Worm (Caenorhabditis elegans) whole organism, young adult: ENCODE data around the gene sup-12.

Experiments used
- B0019.2 ChIP-seq: fragments of 200-800 bp; sonication (Bioruptor generic); conservative IDR thresholded peaks from 2 replicates; pipeline ENCODE4 v1.3.6; 2022; ENCODE audit warnings: missing genetic modification reagents, missing genetic modification characterization, missing compliant biosample characterization
- F57A8.1 ChIP-seq: fragments of 200-800 bp; sonication (Bioruptor generic); optimal IDR thresholded peaks from 2 replicates; lab custom pipeline; 2018; ENCODE audit warnings: mild to moderate bottlenecking, missing genetic modification characterization, moderate library complexity, missing compliant biosample characterization
- F57C9.4 ChIP-seq: sonication (generic microtip); optimal IDR thresholded peaks from 2 replicates; lab custom pipeline; 2017; ENCODE audit warnings: mild to moderate bottlenecking, missing genetic modification characterization, missing compliant biosample characterization
- gei-17 ChIP-seq: fragments of 200-800 bp; sonication (Bioruptor generic); optimal IDR thresholded peaks from 2 replicates; lab custom pipeline; 2018; ENCODE audit warnings: mild to moderate bottlenecking, missing genetic modification characterization, missing compliant biosample characterization
- mcd-1 ChIP-seq: fragments of 200-800 bp; sonication (Bioruptor generic); IDR thresholded peaks from 2 replicates; pipeline ENCODE4 v1.3.6; 2022; ENCODE audit warnings: missing genetic modification reagents, missing genetic modification characterization, missing compliant biosample characterization
- mxl-1 ChIP-seq: sonication (generic microtip); optimal IDR thresholded peaks from 2 replicates; lab custom pipeline; 2016; ENCODE audit warnings: missing genetic modification characterization, missing compliant biosample characterization
- nhr-179 ChIP-seq: sonication (generic microtip); optimal IDR thresholded peaks from 2 replicates; lab custom pipeline; 2016; ENCODE audit warnings: mild to moderate bottlenecking, missing genetic modification characterization, missing compliant biosample characterization
- sea-2 ChIP-seq: fragments of 200-800 bp; sonication (Bioruptor generic); IDR thresholded peaks from 2 replicates; pipeline ENCODE4 v1.3.6; 2022; ENCODE audit warnings: missing genetic modification characterization, missing compliant biosample characterization
- unc-62 ChIP-seq: fragments of 150-350 bp; optimal IDR thresholded peaks from 2 replicates; lab custom pipeline; 2014; ENCODE audit warnings: missing biosample characterization, missing genetic modification reagents, missing genetic modification characterization
- ztf-18 ChIP-seq: sonication (generic microtip); optimal IDR thresholded peaks from 2 replicates; lab custom pipeline; 2016; ENCODE audit warnings: missing genotype, mild to moderate bottlenecking, missing genetic modification characterization, missing compliant biosample characterization
- ztf-28 ChIP-seq: fragments of 200-800 bp; sonication (Bioruptor generic); IDR thresholded peaks from 2 replicates; pipeline ENCODE4 v1.3.6; 2022; ENCODE audit warnings: missing genetic modification reagents, missing genetic modification characterization, missing compliant biosample characterization

DNA sequence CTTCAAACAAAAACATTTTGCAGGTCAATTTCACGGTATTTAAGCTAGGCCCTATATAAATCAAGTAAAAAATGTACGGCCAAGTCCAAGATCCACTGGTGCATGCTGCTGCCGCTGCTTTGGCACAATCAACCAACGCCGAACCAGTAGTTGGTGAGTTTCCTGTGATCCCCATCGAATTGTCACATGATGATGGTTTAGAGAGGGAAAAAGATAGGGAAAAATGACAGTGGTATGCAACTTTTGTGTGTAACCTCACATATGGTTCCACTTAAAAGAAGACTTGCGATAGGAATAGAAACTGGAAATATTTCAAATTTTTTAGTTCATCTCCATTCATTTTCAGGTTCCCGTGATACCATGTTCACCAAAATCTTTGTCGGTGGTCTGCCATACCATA is at the start of gene sup-12:
- TF ChIP-seq F57C9.4 (tag; lab: Kevin White, UChicago) (no peak), unc-62 (GFP tag; lab: Kevin White, UChicago) (no peak), F57A8.1 (GFP tag; lab: Kevin White, UChicago) (no peak), ztf-28 (GFP tag; lab: Robert Waterston, UW) (no peak), mcd-1 (no peak), B0019.2 (GFP tag; lab: Robert Waterston, UW) (no peak), sea-2 (no peak), nhr-179 (tag; lab: Kevin White, UChicago) (no peak), ztf-18 (tag; lab: Kevin White, UChicago) (no peak), mxl-1 (no peak), gei-17 (GFP tag; lab: Kevin White, UChicago) (no peak)
